Worm (Caenorhabditis elegans) whole organism, L4/young adult: ENCODE data around the gene scl-20.

Experiments used
- W03F9.2 ChIP-seq: fragments of 150-350 bp; optimal IDR thresholded peaks from 2 replicates; lab custom pipeline; 2014; ENCODE audit warnings: missing biosample characterization, missing genetic modification characterization
- him-1 ChIP-seq: sonication (generic microtip); optimal IDR thresholded peaks from 2 replicates; lab custom pipeline; 2016; ENCODE audit warnings: missing genotype, missing genetic modification reagents, missing genetic modification characterization, missing compliant biosample characterization

DNA sequence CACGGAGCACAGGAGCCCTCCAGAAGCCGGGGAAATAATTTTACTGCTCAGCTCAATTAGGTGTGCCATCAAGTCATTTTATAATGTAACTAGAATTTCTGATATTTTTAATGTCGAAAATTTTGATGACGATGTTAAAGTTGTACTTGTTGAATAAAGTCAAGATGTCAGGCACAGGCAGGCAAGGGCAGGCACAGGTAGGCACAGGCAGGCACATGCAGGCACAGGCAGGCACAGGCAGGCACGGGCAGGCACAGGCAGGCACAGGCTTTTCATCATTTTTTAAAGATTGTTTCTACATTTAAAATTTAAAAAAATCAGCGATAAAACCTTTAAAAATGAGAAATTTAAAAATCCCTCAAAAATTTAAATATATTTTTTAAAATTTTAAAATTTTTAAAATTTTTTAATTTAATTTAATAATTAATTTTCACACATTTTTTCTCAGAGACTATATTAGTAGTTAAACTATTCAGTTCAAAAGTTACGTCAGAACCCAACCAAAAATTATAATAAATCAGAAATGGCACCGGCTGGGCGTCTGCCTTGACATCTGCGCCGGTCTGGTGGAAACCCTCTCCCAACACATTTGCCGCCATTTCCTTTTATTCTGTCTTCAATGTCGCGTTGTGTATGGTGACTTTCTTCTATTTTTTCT, 24.9 kb downstream of the scl-20 start, which contains the start of gene Y17D7C.6:
- TF ChIP-seq W03F9.2 (tag; lab: Kevin White, UChicago): no peak
- TF ChIP-seq him-1: no peak
